Worm (Caenorhabditis elegans) whole organism, young adult: ENCODE data around the gene R160.3.

Source experiments
- B0019.2 ChIP-seq: fragments of 200-800 bp; sonication (Bioruptor generic); conservative IDR thresholded peaks from 2 replicates; pipeline ENCODE4 v1.3.6; 2022; ENCODE audit warnings: missing genetic modification reagents, missing genetic modification characterization, missing compliant biosample characterization
- B0035.1 ChIP-seq: sonication (generic microtip); optimal IDR thresholded peaks from 2 replicates; lab custom pipeline; 2016; ENCODE audit warnings: missing genetic modification characterization, mild to moderate bottlenecking, missing compliant biosample characterization, missing genotype, missing genetic modification reagents
- D2030.7 ChIP-seq: fragments of 200-800 bp; sonication (Bioruptor generic); IDR thresholded peaks from 2 replicates; pipeline ENCODE4 v1.3.6; 2022; ENCODE audit warnings: missing genetic modification reagents, missing genetic modification characterization, missing compliant biosample characterization
- F33H1.4 ChIP-seq: fragments of 200-800 bp; sonication (Bioruptor generic); IDR thresholded peaks from 2 replicates; pipeline ENCODE4 v1.3.6; 2022; ENCODE audit warnings: missing genetic modification reagents, missing genetic modification characterization, missing compliant biosample characterization
- F49E8.2 ChIP-seq: sonication (generic microtip); optimal IDR thresholded peaks from 3 replicates; lab custom pipeline; 2017; ENCODE audit warnings: missing genetic modification characterization, mild to moderate bottlenecking, missing compliant biosample characterization, antibody characterized with exemption, moderate library complexity; ENCODE audit not compliant: insufficient read depth
- F55B11.4 ChIP-seq: sonication (generic microtip); optimal IDR thresholded peaks from 2 replicates; lab custom pipeline; 2016; ENCODE audit warnings: missing compliant biosample characterization, missing genetic modification characterization, borderline replicate concordance; ENCODE audit not compliant: insufficient read depth
- Y53G8AR.9 ChIP-seq: fragments of 200-800 bp; sonication (Bioruptor generic); conservative IDR thresholded peaks from 2 replicates; pipeline ENCODE4 v1.3.6; 2022; ENCODE audit warnings: missing genetic modification reagents, missing genetic modification characterization, missing compliant biosample characterization
- Y79H2A.3 ChIP-seq: fragments of 200-800 bp; sonication (Bioruptor generic); conservative IDR thresholded peaks from 2 replicates; pipeline ENCODE4 v1.3.6; 2022; ENCODE audit warnings: missing genetic modification reagents, missing genetic modification characterization, missing compliant biosample characterization
- attf-6 ChIP-seq: fragments of 200-800 bp; sonication (Bioruptor generic); IDR thresholded peaks from 2 replicates; pipeline ENCODE4 v1.3.6; 2022; ENCODE audit warnings: missing genetic modification reagents, missing genetic modification characterization, missing compliant biosample characterization
- ccch-3 ChIP-seq: fragments of 200-800 bp; sonication (Bioruptor generic); optimal IDR thresholded peaks from 2 replicates; lab custom pipeline; 2018; ENCODE audit warnings: mild to moderate bottlenecking, missing genetic modification characterization, missing compliant biosample characterization
- ceh-40 ChIP-seq: fragments of 200-800 bp; sonication (Bioruptor generic); IDR thresholded peaks from 2 replicates; pipeline ENCODE4 v1.3.6; 2022; ENCODE audit warnings: missing genetic modification characterization, missing compliant biosample characterization
- ceh-91 ChIP-seq: fragments of 200-800 bp; sonication (Bioruptor generic); IDR thresholded peaks from 2 replicates; pipeline ENCODE4 v1.3.6; 2022; ENCODE audit warnings: missing genetic modification reagents, missing genetic modification characterization, missing compliant biosample characterization
- dpff-1 ChIP-seq: sonication (generic microtip); optimal IDR thresholded peaks from 2 replicates; lab custom pipeline; 2017; ENCODE audit warnings: mild to moderate bottlenecking, missing genetic modification characterization, missing compliant biosample characterization
- dpl-1 ChIP-seq: fragments of 150-350 bp; optimal IDR thresholded peaks from 2 replicates; lab custom pipeline; 2014; ENCODE audit warnings: missing biosample characterization, missing genetic modification reagents, missing genetic modification characterization
- egrh-3 ChIP-seq: fragments of 200-800 bp; sonication (Bioruptor generic); IDR thresholded peaks from 2 replicates; pipeline ENCODE4 v1.3.6; 2022; ENCODE audit warnings: missing genetic modification reagents, missing genetic modification characterization, missing compliant biosample characterization
- ekl-4 ChIP-seq: fragments of 200-800 bp; sonication (Bioruptor generic); IDR thresholded peaks from 2 replicates; pipeline ENCODE4 v1.3.6; 2022; ENCODE audit warnings: missing genetic modification reagents, missing genetic modification characterization, missing compliant biosample characterization
- ets-4 ChIP-seq: fragments of 200-800 bp; sonication (Bioruptor generic); optimal IDR thresholded peaks from 2 replicates; lab custom pipeline; 2018; ENCODE audit warnings: mild to moderate bottlenecking, missing genetic modification characterization, missing compliant biosample characterization
- gei-17 ChIP-seq: fragments of 200-800 bp; sonication (Bioruptor generic); optimal IDR thresholded peaks from 2 replicates; lab custom pipeline; 2018; ENCODE audit warnings: mild to moderate bottlenecking, missing genetic modification characterization, missing compliant biosample characterization
- lin-54 ChIP-seq: fragments of 200-800 bp; sonication (Bioruptor generic); optimal IDR thresholded peaks from 2 replicates; lab custom pipeline; 2018; ENCODE audit warnings: mild to moderate bottlenecking, missing genetic modification characterization, missing compliant biosample characterization
- madf-10 ChIP-seq: sonication (generic microtip); optimal IDR thresholded peaks from 2 replicates; lab custom pipeline; 2016; ENCODE audit warnings: mild to moderate bottlenecking, missing genetic modification characterization, missing compliant biosample characterization
- mes-4 ChIP-seq: sonication (generic microtip); optimal IDR thresholded peaks from 2 replicates; lab custom pipeline; 2016; ENCODE audit warnings: missing genotype, missing genetic modification characterization, missing compliant biosample characterization
- nfya-1 ChIP-seq: sonication (generic microtip); optimal IDR thresholded peaks from 2 replicates; lab custom pipeline; 2017; ENCODE audit warnings: antibody characterized with exemption, missing compliant biosample characterization, missing genetic modification characterization, borderline replicate concordance; ENCODE audit not compliant: insufficient read depth
- nfya-2 ChIP-seq: fragments of 200-800 bp; sonication (Bioruptor generic); IDR thresholded peaks from 2 replicates; pipeline ENCODE4 v1.3.6; 2022; ENCODE audit warnings: missing genetic modification reagents, missing genetic modification characterization, missing compliant biosample characterization
- nfyb-1 ChIP-seq: fragments of 200-800 bp; sonication (Bioruptor generic); IDR thresholded peaks from 2 replicates; pipeline ENCODE4 v1.3.6; 2022; ENCODE audit warnings: missing genetic modification reagents, missing genetic modification characterization, missing compliant biosample characterization
- nhr-27 ChIP-seq: fragments of 200-800 bp; sonication (Bioruptor generic); optimal IDR thresholded peaks from 2 replicates; lab custom pipeline; 2018; ENCODE audit warnings: mild to moderate bottlenecking, missing genetic modification characterization, moderate library complexity, missing compliant biosample characterization
- nhr-80 ChIP-seq: sonication (generic microtip); optimal IDR thresholded peaks from 2 replicates; lab custom pipeline; 2016; ENCODE audit warnings: missing genetic modification characterization, missing compliant biosample characterization
- nhr-90 ChIP-seq: sonication (generic microtip); optimal IDR thresholded peaks from 2 replicates; lab custom pipeline; 2016; ENCODE audit warnings: missing genotype, mild to moderate bottlenecking, missing genetic modification characterization, missing compliant biosample characterization
- pbrm-1 ChIP-seq: fragments of 200-800 bp; sonication (Bioruptor generic); IDR thresholded peaks from 2 replicates; pipeline ENCODE4 v1.3.6; 2022; ENCODE audit warnings: missing genetic modification reagents, missing genetic modification characterization, missing compliant biosample characterization
- rcor-1 ChIP-seq: fragments of 200-800 bp; sonication (Bioruptor generic); IDR thresholded peaks from 2 replicates; pipeline ENCODE4 v1.3.6; 2022; ENCODE audit warnings: missing genetic modification reagents, missing genetic modification characterization, missing compliant biosample characterization
- sdz-38 ChIP-seq: sonication (generic microtip); optimal IDR thresholded peaks from 2 replicates; lab custom pipeline; 2016; ENCODE audit warnings: missing genotype, missing genetic modification characterization, missing compliant biosample characterization
- snpc-1.3 ChIP-seq: sonication (generic microtip); optimal IDR thresholded peaks from 2 replicates; lab custom pipeline; 2017; ENCODE audit warnings: missing genetic modification characterization, mild to moderate bottlenecking, missing compliant biosample characterization, antibody characterized with exemption, moderate library complexity, missing genotype, missing genetic modification reagents; ENCODE audit not compliant: insufficient read depth
- snpc-4 ChIP-seq, 5 experiments: fragments of 150-350 bp in 1 of 5; sonication (generic microtip) in 4 of 5; optimal IDR thresholded peaks; 2 replicates each; lab custom pipeline; 2014 to 2018; ENCODE audit warnings: missing genetic modification characterization in 5 of 5, missing biosample characterization in 3 of 5, antibody characterized with exemption in 2 of 5, mild to moderate bottlenecking in 2 of 5, missing compliant biosample characterization in 2 of 5, missing genotype in 2 of 5, moderate library complexity in 2 of 5, missing genetic modification reagents in 1 of 5
- tbp1 ChIP-seq: fragments of 200-800 bp; sonication (Bioruptor generic); optimal IDR thresholded peaks from 2 replicates; lab custom pipeline; 2018; ENCODE audit warnings: mild to moderate bottlenecking, missing genetic modification characterization, missing compliant biosample characterization
- tbx-9 ChIP-seq: sonication (generic microtip); optimal IDR thresholded peaks from 2 replicates; lab custom pipeline; 2016; ENCODE audit warnings: borderline replicate concordance, missing genetic modification characterization, inconsistent platforms, missing compliant biosample characterization
- unc-130 ChIP-seq: sonication (generic microtip); optimal IDR thresholded peaks from 2 replicates; lab custom pipeline; 2016; ENCODE audit warnings: missing genetic modification reagents, missing genetic modification characterization, missing compliant biosample characterization
- unc-62 ChIP-seq: fragments of 150-350 bp; optimal IDR thresholded peaks from 2 replicates; lab custom pipeline; 2014; ENCODE audit warnings: missing biosample characterization, missing genetic modification reagents, missing genetic modification characterization
- zim-3 ChIP-seq: sonication (generic microtip); optimal IDR thresholded peaks from 2 replicates; lab custom pipeline; 2017; ENCODE audit warnings: mild to moderate bottlenecking, missing genetic modification characterization, moderate library complexity, missing compliant biosample characterization

The R160.3 gene

DNA sequence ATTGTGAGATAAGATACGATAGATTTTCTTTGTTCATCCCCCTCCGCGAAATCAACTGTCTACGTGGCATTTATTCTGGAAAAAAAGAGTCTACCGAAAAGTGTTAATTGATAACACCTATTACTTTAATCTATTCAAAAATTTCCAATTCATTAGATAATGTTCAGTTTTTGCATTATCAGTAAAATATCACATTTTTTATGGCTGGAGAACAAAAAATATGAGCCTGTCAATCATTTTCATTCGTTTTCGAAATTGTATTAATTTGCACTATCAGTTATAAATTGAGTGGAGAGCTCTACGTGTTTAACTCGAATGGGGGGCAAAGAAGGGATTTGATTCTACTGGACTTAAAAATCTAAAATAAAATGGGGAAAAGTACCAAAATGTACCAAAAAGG lies 7.1 kb downstream of the R160.3 start:
- no peak for TF ChIP-seq nfya-1
- peak; percentile 8 for TF ChIP-seq unc-62
- TF ChIP-seq nhr-80: peak; percentile 58
- no peak for TF ChIP-seq nhr-27 (tag; lab: Kevin White, UChicago)
- TF ChIP-seq, all 124 proteins: peak for 2

- TF ChIP-seq snpc-4 (GFP tag; optimal IDR thresholded peaks at IDR 0.05; lab: Kevin White, UChicago) (no peak), snpc-4 (tag; optimal IDR thresholded peaks at IDR 0.05; lab: Kevin White, UChicago) (no peak), ceh-40 (GFP tag; lab: Robert Waterston, UW) (no peak), tbp1 (GFP tag; lab: Kevin White, UChicago) (no peak), gei-17 (GFP tag; lab: Kevin White, UChicago) (no peak), Y53G8AR.9 (GFP tag; lab: Robert Waterston, UW) (no peak), B0019.2 (no peak), attf-6 (GFP tag; lab: Robert Waterston, UW) (no peak), D2030.7 (GFP tag; lab: Robert Waterston, UW) (no peak), unc-130 (no peak), nfya-2 (GFP tag; lab: Robert Waterston, UW) (no peak), ccch-3 (GFP tag; lab: Kevin White, UChicago) (no peak), ceh-91 (GFP tag; lab: Robert Waterston, UW) (no peak), F55B11.4 (no peak), rcor-1 (GFP tag; lab: Robert Waterston, UW) (no peak), nhr-90 (tag; lab: Kevin White, UChicago) (no peak), F33H1.4 (GFP tag; lab: Robert Waterston, UW) (no peak)
Observed at ce11 chrX:4357467-4357866, 8.7 kb downstream of the R160.3 start, which contains the start of gene F14H12.6. Gene F14H12.6, minus strand, starts transcription at chrX:4357567.

ce11 chrX:4353318-4353717 lies 12.8 kb downstream of the R160.3 start, which contains the start of gene col-165:
Gene col-165, plus strand, starts transcription at chrX:4353618.
- TF ChIP-seq pbrm-1 (no peak), gei-17 (GFP tag; lab: Kevin White, UChicago) (no peak), snpc-4 (GFP tag; optimal IDR thresholded peaks at IDR 0.05; lab: Kevin White, UChicago) (no peak), snpc-4 (tag; optimal IDR thresholded peaks at IDR 0.05; lab: Kevin White, UChicago) (no peak), madf-10 (no peak), egrh-3 (no peak), ets-4 (GFP tag; lab: Kevin White, UChicago) (no peak), ccch-3 (GFP tag; lab: Kevin White, UChicago) (no peak), zim-3 (no peak), F33H1.4 (GFP tag; lab: Robert Waterston, UW) (no peak), sdz-38 (tag; lab: Kevin White, UChicago) (no peak), snpc-1.3 (tag; lab: Kevin White, UChicago) (no peak), dpff-1 (tag; lab: Kevin White, UChicago) (no peak), dpl-1 (GFP tag; lab: Kevin White, UChicago) (no peak), nhr-90 (tag; lab: Kevin White, UChicago) (no peak), nhr-27 (tag; lab: Kevin White, UChicago) (no peak), lin-54 (GFP tag; lab: Kevin White, UChicago) (no peak), tbx-9 (no peak), mes-4 (no peak)

- TF ChIP-seq Y79H2A.3 (GFP tag; lab: Robert Waterston, UW): no peak
- no peak for TF ChIP-seq nfyb-1
- TF ChIP-seq dpff-1 (tag; lab: Kevin White, UChicago): no peak
- TF ChIP-seq ekl-4: no peak
- TF ChIP-seq F49E8.2 (tag; lab: Kevin White, UChicago): no peak
- TF ChIP-seq B0035.1 (tag; lab: Kevin White, UChicago): no peak
Observed at ce11 chrX:4350198-4350597, 15.9 kb downstream of the R160.3 start, which contains the start of gene F14H12.2. Gene F14H12.2, plus strand, starts transcription at chrX:4350498.
